Worm (Caenorhabditis elegans): ENCODE results near the gene ZK354.8.

DNA sequence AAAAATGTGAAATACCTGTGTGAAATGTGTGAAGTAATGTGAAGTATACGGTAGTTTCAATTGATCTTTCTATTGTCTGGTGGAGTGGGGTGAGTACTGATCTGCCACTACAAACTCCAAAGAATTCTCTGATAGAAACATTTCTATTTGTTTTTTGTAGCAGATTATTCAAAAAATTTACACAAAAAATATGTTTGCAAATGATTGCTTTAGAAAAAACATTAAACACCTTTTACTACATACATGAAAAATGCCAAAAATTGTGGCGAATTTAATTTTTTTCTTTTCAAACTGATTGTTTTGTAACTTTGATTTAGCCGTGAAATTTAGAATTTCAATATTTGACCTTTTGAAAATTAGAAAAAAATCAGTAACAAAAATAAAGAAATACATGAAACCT, 3.8 kb upstream of the ZK354.8 start, which contains the start of gene ZK354.3:
- TF ChIP-seq pha-4 (tag; optimal IDR thresholded peaks at IDR 0.05) (no peak), daf-12 (tag; optimal IDR thresholded peaks at IDR 0.05) (no peak), nhr-12 (tag; optimal IDR thresholded peaks at IDR 0.05) (no peak), ama-1 (optimal IDR thresholded peaks at IDR 0.05) (no peak), unc-39 (tag; optimal IDR thresholded peaks at IDR 0.05) (no peak), ztf-4 (tag; optimal IDR thresholded peaks at IDR 0.05) (no peak), fkh-10 (GFP tag; optimal IDR thresholded peaks at IDR 0.05) (no peak), ceh-16 (tag; optimal IDR thresholded peaks at IDR 0.05) (no peak), jun-1 (tag; optimal IDR thresholded peaks at IDR 0.05) (no peak), lin-15B (tag; optimal IDR thresholded peaks at IDR 0.05) (no peak), snpc-4 (tag; optimal IDR thresholded peaks at IDR 0.05) (no peak), aly-2 (tag; optimal IDR thresholded peaks at IDR 0.05) (no peak), skn-1 (tag; optimal IDR thresholded peaks at IDR 0.05) (no peak), elt-1 (tag; optimal IDR thresholded peaks at IDR 0.05) (no peak)
